Fruit fly (Drosophila melanogaster) whole organism, adult: ENCODE data around the gene CCT2.
A peak's percentile ranks its signal among the peaks of the same experiment; 100 is the strongest.

Experiments
- CG11617 ChIP-seq: fragments of 200-800 bp; sonication (Bioruptor generic); optimal IDR thresholded peaks from 2 replicates; lab custom pipeline; 2017; ENCODE audit warnings: mild to moderate bottlenecking, missing biosample characterization, missing genetic modification reagents, missing genetic modification characterization
- CG12768 ChIP-seq: fragments of 200-800 bp; sonication (Bioruptor generic); optimal IDR thresholded peaks from 2 replicates; lab custom pipeline; 2017; ENCODE audit warnings: missing biosample characterization, missing genetic modification characterization, mild to moderate bottlenecking, moderate library complexity, missing genetic modification reagents
- CG14711 ChIP-seq: fragments of 200-800 bp; sonication (Bioruptor generic); optimal IDR thresholded peaks from 2 replicates; lab custom pipeline; 2018; ENCODE audit warnings: missing biosample characterization, mild to moderate bottlenecking, missing genetic modification characterization, moderate library complexity
- CG1620 ChIP-seq: fragments of 200-800 bp; sonication (Bioruptor generic); optimal IDR thresholded peaks from 2 replicates; lab custom pipeline; 2016; ENCODE audit warnings: missing biosample characterization, missing genetic modification characterization
- CG33017 ChIP-seq: fragments of 200-800 bp; sonication (Bioruptor generic); optimal IDR thresholded peaks from 2 replicates; lab custom pipeline; 2018; ENCODE audit warnings: missing biosample characterization, mild to moderate bottlenecking, missing genetic modification characterization, moderate library complexity
- CG5204 ChIP-seq: fragments of 200-800 bp; sonication (Bioruptor generic); optimal IDR thresholded peaks from 2 replicates; lab custom pipeline; 2016; ENCODE audit warnings: missing biosample characterization, missing genetic modification characterization
- CG7045 ChIP-seq: fragments of 200-800 bp; sonication (Bioruptor generic); optimal IDR thresholded peaks from 2 replicates; lab custom pipeline; 2017; ENCODE audit warnings: missing biosample characterization, mild to moderate bottlenecking, missing genetic modification characterization
- CG7101 ChIP-seq: fragments of 200-800 bp; sonication (Bioruptor generic); optimal IDR thresholded peaks from 2 replicates; lab custom pipeline; 2018; ENCODE audit warnings: missing biosample characterization, mild to moderate bottlenecking, missing genetic modification characterization, moderate library complexity
- Clk ChIP-seq: fragments of 200-800 bp; sonication (Bioruptor generic); optimal IDR thresholded peaks from 2 replicates; lab custom pipeline; 2017; ENCODE audit warnings: missing biosample characterization, missing genetic modification characterization
- Crg-1 ChIP-seq: fragments of 200-800 bp; sonication (Bioruptor generic); optimal IDR thresholded peaks from 2 replicates; lab custom pipeline; 2016; ENCODE audit warnings: missing biosample characterization, missing genetic modification characterization
- Hr96 ChIP-seq: fragments of 200-800 bp; sonication (Bioruptor generic); optimal IDR thresholded peaks from 2 replicates; lab custom pipeline; 2016; ENCODE audit warnings: missing biosample characterization, missing genetic modification characterization
- Mnt ChIP-seq: fragments of 200-800 bp; sonication (Bioruptor generic); optimal IDR thresholded peaks from 2 replicates; lab custom pipeline; 2016; ENCODE audit warnings: missing biosample characterization, mild to moderate bottlenecking, missing genetic modification characterization
- bab1 ChIP-seq: fragments of 200-800 bp; sonication (Bioruptor generic); optimal IDR thresholded peaks from 3 replicates; lab custom pipeline; 2019; ENCODE audit warnings: missing biosample characterization, mild to moderate bottlenecking, missing genetic modification characterization, moderate library complexity
- cic ChIP-seq: fragments of 200-800 bp; sonication (Bioruptor generic); optimal IDR thresholded peaks from 2 replicates; lab custom pipeline; 2017; ENCODE audit warnings: missing biosample characterization, mild to moderate bottlenecking, missing genetic modification characterization, moderate library complexity
- cnc ChIP-seq, 2 experiments: fragments of >200 bp; optimal IDR thresholded peaks; 2 replicates each; lab custom pipeline; 2017
- kay ChIP-seq: fragments of 200-800 bp; sonication (Bioruptor generic); peaks from one replicate; lab custom pipeline; 2016; ENCODE audit warnings: missing biosample characterization, missing genetic modification characterization, borderline replicate concordance
- ovo ChIP-seq: fragments of 200-800 bp; sonication (Bioruptor generic); optimal IDR thresholded peaks from 2 replicates; lab custom pipeline; 2016; ENCODE audit warnings: missing biosample characterization, missing genetic modification characterization
- pad ChIP-seq: fragments of 200-800 bp; sonication (Bioruptor generic); optimal IDR thresholded peaks from 3 replicates; lab custom pipeline; 2017; ENCODE audit warnings: missing biosample characterization, missing genetic modification characterization, mild to moderate bottlenecking, moderate library complexity, missing genetic modification reagents
- tj ChIP-seq: fragments of 200-800 bp; sonication (Bioruptor generic); optimal IDR thresholded peaks from 3 replicates; lab custom pipeline; 2017; ENCODE audit warnings: missing biosample characterization, mild to moderate bottlenecking, missing genetic modification characterization, moderate library complexity
- toe ChIP-seq: fragments of 200-800 bp; sonication (Bioruptor generic); optimal IDR thresholded peaks from 2 replicates; lab custom pipeline; 2016; ENCODE audit warnings: missing biosample characterization, missing genetic modification characterization

Gene CCT2

DNA sequence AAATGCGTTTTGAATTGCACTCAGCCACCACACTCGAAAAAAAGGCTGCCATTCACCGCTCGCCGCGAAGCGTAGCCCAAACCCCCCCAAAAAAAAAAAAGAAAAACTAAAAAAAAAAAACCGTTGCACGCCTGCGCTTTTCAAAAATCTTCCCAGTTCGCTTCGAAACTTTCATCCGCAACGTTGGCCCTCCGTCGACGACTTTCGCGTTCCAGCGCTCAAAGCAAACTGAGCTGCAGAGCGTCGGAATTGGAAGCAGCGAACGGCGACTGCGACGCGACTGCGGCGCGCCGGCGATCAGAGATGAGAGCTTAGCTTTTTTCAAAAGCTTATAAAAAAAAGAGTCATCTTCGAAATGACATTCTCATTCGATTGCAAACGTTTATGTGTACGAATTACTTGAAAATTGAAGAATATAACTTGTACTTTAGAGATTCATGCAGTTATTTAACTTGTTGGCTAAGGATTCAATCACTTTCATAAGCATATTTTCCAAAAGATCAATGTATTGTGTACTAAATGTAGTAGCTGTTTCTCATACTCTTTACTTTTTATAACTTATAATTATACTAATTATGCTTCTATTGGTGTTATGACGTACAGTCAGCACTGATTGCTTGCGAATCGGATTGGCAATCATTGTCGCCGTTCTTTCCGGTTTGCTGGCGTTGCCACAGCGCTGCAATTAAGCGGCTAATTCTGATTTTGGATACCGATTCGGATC lies 21.4 kb upstream of the CCT2 start, which contains the start of gene CG15365:
TSS of gene CG15365 (minus strand) at position 230 of the 724 bp plus-strand sequence.
- TF ChIP-seq Mnt (GFP tag; lab: Kevin White, UChicago) (no peak), Hr96 (no peak), cic (GFP tag; lab: Kevin White, UChicago) (no peak), CG12768 (GFP tag; lab: Kevin White, UChicago) (no peak), CG14711 (no peak), CG5204 (no peak), Clk (GFP tag; lab: Kevin White, UChicago) (no peak), toe (no peak), CG7101 (tag; lab: Kevin White, UChicago) (no peak), CG1620 (GFP tag; lab: Kevin White, UChicago) (peak; percentile 11), Crg-1 (GFP tag; lab: Kevin White, UChicago) (no peak), ovo (GFP tag; lab: Kevin White, UChicago) (no peak), CG33017 (no peak), kay (GFP tag; lab: Kevin White, UChicago) (no peak), tj (GFP tag; lab: Kevin White, UChicago) (peak; percentile 14), bab1 (GFP tag; lab: Kevin White, UChicago) (peak; percentile 17), CG7045 (no peak), CG11617 (GFP tag; lab: Kevin White, UChicago) (no peak), cnc (optimal IDR thresholded peaks at IDR 0.05; lab: Kevin White, UChicago) (no peak), pad (GFP tag; lab: Kevin White, UChicago) (no peak)

- no peak for TF ChIP-seq Mnt (GFP tag; lab: Kevin White, UChicago)
- TF ChIP-seq Clk (GFP tag; lab: Kevin White, UChicago) = no peak
- TF ChIP-seq CG7101 (tag; lab: Kevin White, UChicago) = no peak
- no peak for TF ChIP-seq CG11617 (GFP tag; lab: Kevin White, UChicago)
- TF ChIP-seq tj (GFP tag; lab: Kevin White, UChicago) = no peak
- TF ChIP-seq CG33017 = no peak
Measured at dm6 chrX:9068822-9069221, 20.5 kb upstream of the CCT2 start.

- TF ChIP-seq pad (GFP tag; lab: Kevin White, UChicago) (no peak), toe (no peak)
Measured at dm6 chrX:9071308-9071707, 18.0 kb upstream of the CCT2 start, which contains the start of gene CG10970. CG10970 (minus strand) TSS chrX:9071408.

DNA sequence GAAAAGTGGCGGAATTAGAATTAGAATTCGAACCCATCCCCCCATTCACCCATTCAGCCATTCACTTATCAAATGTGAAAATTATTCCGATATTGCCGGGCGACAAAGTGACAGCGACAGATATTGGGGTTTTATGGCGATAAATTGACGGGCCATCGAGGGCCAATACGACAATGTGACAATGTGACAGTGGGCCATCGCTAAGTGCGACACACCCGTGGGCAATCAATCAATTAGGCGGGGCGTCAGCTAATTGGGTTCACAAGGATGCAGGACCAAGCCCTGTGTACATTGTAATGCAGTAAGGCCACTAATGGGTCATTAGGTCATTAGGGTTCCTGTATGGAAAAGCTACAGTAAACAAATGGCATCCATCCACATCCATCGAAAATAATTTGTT lies 15.3 kb upstream of the CCT2 start:
- no peak for TF ChIP-seq CG7045
- TF ChIP-seq CG14711 = no peak
- no peak for TF ChIP-seq Crg-1 (GFP tag; lab: Kevin White, UChicago)
- TF ChIP-seq pad (GFP tag; lab: Kevin White, UChicago) = no peak
- TF ChIP-seq CG5204 = no peak
- TF ChIP-seq CG1620 (GFP tag; lab: Kevin White, UChicago) = no peak
- TF ChIP-seq cic (GFP tag; lab: Kevin White, UChicago) = no peak
- TF ChIP-seq CG33017 = no peak
- TF ChIP-seq kay (GFP tag; lab: Kevin White, UChicago) = no peak
- no peak for TF ChIP-seq ovo (GFP tag; lab: Kevin White, UChicago)
- TF ChIP-seq Mnt (GFP tag; lab: Kevin White, UChicago) = no peak
- no peak for TF ChIP-seq CG12768 (GFP tag; lab: Kevin White, UChicago)
- TF ChIP-seq cnc (optimal IDR thresholded peaks at IDR 0.05; lab: Kevin White, UChicago) = no peak
- no peak for TF ChIP-seq Hr96
- no peak for TF ChIP-seq CG7101 (tag; lab: Kevin White, UChicago)

dm6 chrX:9075641-9076324 lies 13.5 kb upstream of the CCT2 start:
- peak; percentile 25 for TF ChIP-seq Mnt (GFP tag; lab: Kevin White, UChicago)
- TF ChIP-seq cic (GFP tag; lab: Kevin White, UChicago) = no peak
- TF ChIP-seq bab1 (GFP tag; lab: Kevin White, UChicago) = no peak
- no peak for TF ChIP-seq CG33017
- no peak for TF ChIP-seq Crg-1 (GFP tag; lab: Kevin White, UChicago)
- no peak for TF ChIP-seq pad (GFP tag; lab: Kevin White, UChicago)
- TF ChIP-seq CG11617 (GFP tag; lab: Kevin White, UChicago) = no peak
- peak; percentile 33 for TF ChIP-seq kay (GFP tag; lab: Kevin White, UChicago)
- TF ChIP-seq CG14711 = no peak
- no peak for TF ChIP-seq cnc (optimal IDR thresholded peaks at IDR 0.05; lab: Kevin White, UChicago)
- peak; percentile 11 for TF ChIP-seq toe
- peak; percentile 1 for TF ChIP-seq CG7101 (tag; lab: Kevin White, UChicago)
- no peak for TF ChIP-seq CG7045
- peak; percentile 32 for TF ChIP-seq CG1620 (GFP tag; lab: Kevin White, UChicago)

DNA sequence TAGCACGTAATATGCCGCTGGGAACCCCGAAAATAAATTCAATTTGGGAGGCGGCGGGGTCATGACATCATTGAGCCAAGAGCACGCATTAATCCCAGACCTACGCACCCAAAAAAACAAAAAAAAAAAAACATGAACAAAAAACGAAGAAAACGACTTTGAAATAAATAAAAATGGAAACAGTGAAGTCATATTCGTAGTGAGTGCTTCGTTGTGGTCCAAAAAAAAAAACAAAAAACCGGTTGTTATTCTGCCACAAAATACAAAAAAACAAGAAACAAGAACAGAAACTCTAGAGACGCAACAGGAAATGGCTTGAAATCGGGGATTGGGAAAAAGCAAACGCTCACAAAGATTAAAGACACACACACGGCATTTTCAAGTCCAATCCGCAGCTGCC lies 11.8 kb upstream of the CCT2 start:
- no peak for TF ChIP-seq CG33017
- TF ChIP-seq CG7101 (tag; lab: Kevin White, UChicago) = no peak
- no peak for TF ChIP-seq toe
- no peak for TF ChIP-seq Clk (GFP tag; lab: Kevin White, UChicago)
- no peak for TF ChIP-seq cic (GFP tag; lab: Kevin White, UChicago)
- TF ChIP-seq CG14711 = no peak
- TF ChIP-seq cnc (optimal IDR thresholded peaks at IDR 0.05; lab: Kevin White, UChicago) = no peak
- no peak for TF ChIP-seq bab1 (GFP tag; lab: Kevin White, UChicago)
- TF ChIP-seq CG1620 (GFP tag; lab: Kevin White, UChicago) = no peak
